Worm (Caenorhabditis elegans) whole organism, late embryonic: ENCODE measurements around the gene rsp-2.

Source experiments
- C08G9.2 ChIP-seq: sonication (generic microtip); optimal IDR thresholded peaks from 2 replicates; lab custom pipeline; 2016; ENCODE audit warnings: mild to moderate bottlenecking, missing genetic modification characterization, moderate library complexity, missing compliant biosample characterization
- K09A11.1 ChIP-seq: sonication (generic microtip); optimal IDR thresholded peaks from 2 replicates; lab custom pipeline; 2017; ENCODE audit warnings: antibody characterized with exemption, mild to moderate bottlenecking, missing genetic modification characterization, missing compliant biosample characterization; ENCODE audit not compliant: insufficient read depth
- T23F11.4 ChIP-seq: fragments of 200-800 bp; sonication (Bioruptor generic); optimal IDR thresholded peaks from 2 replicates; lab custom pipeline; 2018; ENCODE audit warnings: mild to moderate bottlenecking, missing genetic modification characterization, missing compliant biosample characterization
- Y22D7AL.16 ChIP-seq: sonication (generic microtip); optimal IDR thresholded peaks from 2 replicates; lab custom pipeline; 2016; ENCODE audit warnings: missing genetic modification characterization, missing compliant biosample characterization
- ceh-14 ChIP-seq: sonication (generic microtip); optimal IDR thresholded peaks from 2 replicates; lab custom pipeline; 2016; ENCODE audit warnings: missing genotype, missing genetic modification characterization, missing compliant biosample characterization
- ceh-19 ChIP-seq: fragments of 200-800 bp; sonication (Bioruptor generic); optimal IDR thresholded peaks from 2 replicates; lab custom pipeline; 2018; ENCODE audit warnings: mild to moderate bottlenecking, missing genetic modification characterization, missing compliant biosample characterization
- ceh-24 ChIP-seq: sonication (generic microtip); optimal IDR thresholded peaks from 2 replicates; lab custom pipeline; 2016; ENCODE audit warnings: mild to moderate bottlenecking, missing genetic modification characterization, missing compliant biosample characterization
- ceh-30 ChIP-seq: fragments of 150-350 bp; optimal IDR thresholded peaks from 2 replicates; lab custom pipeline; 2014; ENCODE audit warnings: missing biosample characterization, missing genetic modification characterization
- ceh-34 ChIP-seq: sonication (generic microtip); optimal IDR thresholded peaks from 2 replicates; lab custom pipeline; 2016; ENCODE audit warnings: mild to moderate bottlenecking, missing genetic modification characterization, missing compliant biosample characterization
- ceh-48 ChIP-seq: sonication (generic microtip); optimal IDR thresholded peaks from 2 replicates; lab custom pipeline; 2016; ENCODE audit warnings: missing genetic modification characterization, inconsistent platforms, missing compliant biosample characterization
- ceh-9 ChIP-seq: sonication (generic microtip); optimal IDR thresholded peaks from 2 replicates; lab custom pipeline; 2016; ENCODE audit warnings: mild to moderate bottlenecking, missing genetic modification characterization, inconsistent platforms, missing compliant biosample characterization
- che-1 ChIP-seq: sonication (generic microtip); optimal IDR thresholded peaks from 2 replicates; lab custom pipeline; 2016; ENCODE audit warnings: mild to moderate bottlenecking, missing genetic modification characterization, missing compliant biosample characterization
- dmd-4 ChIP-seq: sonication (generic microtip); optimal IDR thresholded peaks from 2 replicates; lab custom pipeline; 2016; ENCODE audit warnings: borderline replicate concordance, missing genetic modification characterization, missing compliant biosample characterization
- elt-2 ChIP-seq: sonication (generic microtip); optimal IDR thresholded peaks from 2 replicates; lab custom pipeline; 2016; ENCODE audit warnings: missing genetic modification reagents, missing genetic modification characterization, missing compliant biosample characterization
- fkh-10 ChIP-seq: fragments of 150-350 bp; optimal IDR thresholded peaks from 2 replicates; lab custom pipeline; 2014; ENCODE audit warnings: missing biosample characterization, missing genetic modification reagents, missing genetic modification characterization
- gmeb-2 ChIP-seq: sonication (generic microtip); optimal IDR thresholded peaks from 2 replicates; lab custom pipeline; 2016; ENCODE audit warnings: missing genetic modification characterization, inconsistent platforms, missing compliant biosample characterization
- hlh-15 ChIP-seq: sonication (generic microtip); optimal IDR thresholded peaks from 2 replicates; lab custom pipeline; 2016; ENCODE audit warnings: missing genetic modification characterization, missing compliant biosample characterization
- hlh-8 ChIP-seq: sonication (generic microtip); optimal IDR thresholded peaks from 2 replicates; lab custom pipeline; 2016; ENCODE audit warnings: missing genotype, missing genetic modification characterization, missing compliant biosample characterization
- madf-2 ChIP-seq: sonication (generic microtip); optimal IDR thresholded peaks from 2 replicates; lab custom pipeline; 2017; ENCODE audit warnings: missing genetic modification characterization, missing compliant biosample characterization
- nhr-11 ChIP-seq: fragments of 150-350 bp; optimal IDR thresholded peaks from 2 replicates; lab custom pipeline; 2014; ENCODE audit warnings: missing biosample characterization, missing genetic modification characterization
- nhr-232 ChIP-seq: sonication (generic microtip); optimal IDR thresholded peaks from 2 replicates; lab custom pipeline; 2016; ENCODE audit warnings: missing genetic modification characterization, missing compliant biosample characterization
- odd-2 ChIP-seq: sonication (generic microtip); optimal IDR thresholded peaks from 2 replicates; lab custom pipeline; 2017; ENCODE audit warnings: antibody characterized with exemption, mild to moderate bottlenecking, missing genetic modification characterization, missing compliant biosample characterization
- pax-1 ChIP-seq: fragments of 150-350 bp; optimal IDR thresholded peaks from 2 replicates; lab custom pipeline; 2014; ENCODE audit warnings: missing biosample characterization, missing genetic modification characterization
- pqm-1 ChIP-seq: sonication (generic microtip); optimal IDR thresholded peaks from 2 replicates; lab custom pipeline; 2016; ENCODE audit warnings: missing genetic modification characterization, missing compliant biosample characterization
- pros-1 ChIP-seq: fragments of 150-350 bp; optimal IDR thresholded peaks from 2 replicates; lab custom pipeline; 2014; ENCODE audit warnings: missing biosample characterization, missing genetic modification reagents, missing genetic modification characterization
- ref-2 ChIP-seq: sonication (generic microtip); optimal IDR thresholded peaks from 2 replicates; lab custom pipeline; 2016; ENCODE audit warnings: missing genetic modification characterization, missing compliant biosample characterization
- rnt-1 ChIP-seq: sonication (generic microtip); optimal IDR thresholded peaks from 2 replicates; lab custom pipeline; 2016; ENCODE audit warnings: missing genetic modification characterization, missing compliant biosample characterization
- sox-2 ChIP-seq: fragments of 200-800 bp; sonication (Bioruptor generic); IDR thresholded peaks from 2 replicates; pipeline ENCODE4 v1.3.6; 2022; ENCODE audit warnings: missing genetic modification reagents, missing genetic modification characterization, missing compliant biosample characterization
- syd-9 ChIP-seq: sonication (generic microtip); optimal IDR thresholded peaks from 2 replicates; lab custom pipeline; 2016; ENCODE audit warnings: mild to moderate bottlenecking, missing genetic modification characterization, moderate library complexity, missing compliant biosample characterization
- tbx-2 ChIP-seq: sonication (generic microtip); optimal IDR thresholded peaks from 2 replicates; lab custom pipeline; 2016; ENCODE audit warnings: missing genetic modification characterization, missing compliant biosample characterization
- ttx-3 ChIP-seq: sonication (generic microtip); optimal IDR thresholded peaks from 2 replicates; lab custom pipeline; 2016; ENCODE audit warnings: missing genetic modification reagents, missing genetic modification characterization, missing compliant biosample characterization
- unc-55 ChIP-seq: sonication (generic microtip); optimal IDR thresholded peaks from 2 replicates; lab custom pipeline; 2017; ENCODE audit warnings: missing biosample characterization, missing genetic modification reagents, missing genetic modification characterization
- unc-86 ChIP-seq: sonication (generic microtip); optimal IDR thresholded peaks from 2 replicates; lab custom pipeline; 2016; ENCODE audit warnings: missing genetic modification characterization, missing compliant biosample characterization
- zip-5 ChIP-seq: sonication (generic microtip); optimal IDR thresholded peaks from 2 replicates; lab custom pipeline; 2016; ENCODE audit warnings: missing genetic modification characterization, missing compliant biosample characterization

The rsp-2 gene

ce11 chrII:11451738-11452137 lies 1.0 kb downstream of the rsp-2 start:
- no peak for TF ChIP-seq ceh-24
- no peak for TF ChIP-seq gmeb-2 (tag; lab: Kevin White, UChicago)
- TF ChIP-seq hlh-15 (tag; lab: Kevin White, UChicago) = no peak
- no peak for TF ChIP-seq tbx-2 (tag; lab: Kevin White, UChicago)
- TF ChIP-seq nhr-11 (tag; lab: Kevin White, UChicago) = no peak
- TF ChIP-seq madf-2 = no peak
- TF ChIP-seq sox-2 (GFP tag; lab: Robert Waterston, UW) = no peak
- no peak for TF ChIP-seq ttx-3 (tag; lab: Kevin White, UChicago)
- TF ChIP-seq zip-5 = no peak
- no peak for TF ChIP-seq unc-86 (tag; lab: Kevin White, UChicago)

- TF ChIP-seq odd-2 (tag; lab: Kevin White, UChicago) = no peak
- no peak for TF ChIP-seq syd-9
- no peak for TF ChIP-seq sox-2 (GFP tag; lab: Robert Waterston, UW)
- TF ChIP-seq dmd-4 (tag; lab: Kevin White, UChicago) = no peak
- no peak for TF ChIP-seq hlh-8 (tag; lab: Kevin White, UChicago)
- no peak for TF ChIP-seq ceh-34 (tag; lab: Kevin White, UChicago)
- TF ChIP-seq rnt-1 (tag; lab: Kevin White, UChicago) = no peak
- TF ChIP-seq pros-1 (tag; lab: Kevin White, UChicago) = no peak
- TF ChIP-seq unc-55 (GFP tag; lab: Kevin White, UChicago) = no peak
- no peak for TF ChIP-seq ceh-19
Observed at ce11 chrII:11450882-11451281, 1.9 kb downstream of the rsp-2 start.

ce11 chrII:11448753-11449152 lies 4.0 kb downstream of the rsp-2 start, which contains the start of gene W02B12.1:
W02B12.1 (plus strand) TSS chrII:11449021.
- peak; percentile 40 for TF ChIP-seq elt-2 (tag; lab: Kevin White, UChicago)
- TF ChIP-seq ceh-9 = no peak
- TF ChIP-seq zip-5 = no peak
- TF ChIP-seq hlh-15 (tag; lab: Kevin White, UChicago) = no peak
- no peak for TF ChIP-seq unc-55 (GFP tag; lab: Kevin White, UChicago)

- TF ChIP-seq che-1 (no peak), rnt-1 (tag; lab: Kevin White, UChicago) (no peak), ceh-9 (no peak), ceh-19 (no peak), T23F11.4 (GFP tag; lab: Kevin White, UChicago) (no peak), C08G9.2 (tag; lab: Kevin White, UChicago) (no peak), pqm-1 (tag; lab: Kevin White, UChicago) (no peak), tbx-2 (tag; lab: Kevin White, UChicago) (no peak), Y22D7AL.16 (tag; lab: Kevin White, UChicago) (no peak), fkh-10 (GFP tag; lab: Kevin White, UChicago) (no peak), pros-1 (tag; lab: Kevin White, UChicago) (no peak), ceh-48 (no peak), K09A11.1 (tag; lab: Kevin White, UChicago) (no peak), ceh-30 (tag; lab: Kevin White, UChicago) (no peak), pax-1 (tag; lab: Kevin White, UChicago) (no peak), ceh-34 (tag; lab: Kevin White, UChicago) (no peak)
Observed at ce11 chrII:11444973-11445372, 7.8 kb downstream of the rsp-2 start, which contains the start of gene W02B12.13. W02B12.13 (plus strand) TSS chrII:11445273.

- TF ChIP-seq unc-86 (tag; lab: Kevin White, UChicago) (no peak), nhr-232 (tag; lab: Kevin White, UChicago) (no peak), ref-2 (tag; lab: Kevin White, UChicago) (no peak), ceh-14 (tag; lab: Kevin White, UChicago) (no peak), fkh-10 (GFP tag; lab: Kevin White, UChicago) (no peak), elt-2 (tag; lab: Kevin White, UChicago) (no peak), ceh-9 (no peak)
Observed at ce11 chrII:11443862-11444261, 8.9 kb downstream of the rsp-2 start, which contains the start of gene adbp-1. adbp-1 (plus strand) TSS chrII:11444162.
